Worm (Caenorhabditis elegans): ENCODE data around the gene F13D11.3.

- no peak for TF ChIP-seq ceh-39 (tag; optimal IDR thresholded peaks at IDR 0.05)
- no peak for TF ChIP-seq nhr-28 (tag; optimal IDR thresholded peaks at IDR 0.05)
- TF ChIP-seq pha-4 (tag; optimal IDR thresholded peaks at IDR 0.05) = no peak
- no peak for TF ChIP-seq elt-1 (tag; optimal IDR thresholded peaks at IDR 0.05; ENCODE audit: borderline replicate concordance, insufficient read depth)
- no peak for TF ChIP-seq nhr-76 (tag; optimal IDR thresholded peaks at IDR 0.05)
- TF ChIP-seq snpc-4 (tag; optimal IDR thresholded peaks at IDR 0.05) = no peak
- no peak for TF ChIP-seq unc-39 (tag; optimal IDR thresholded peaks at IDR 0.05)
Observed at ce11 chrX:5834581-5835481, 29.1 kb upstream of the F13D11.3 start, which contains the start of gene F13D11.4.
